Fruit fly (Drosophila melanogaster) whole organism, embryonic: ENCODE results near the gene CG8568.

Experiments used
- Asciz ChIP-seq: fragments of 200-800 bp; sonication (Bioruptor generic); optimal IDR thresholded peaks from 2 replicates; lab custom pipeline; 2017; ENCODE audit warnings: missing biosample characterization, mild to moderate bottlenecking, missing genetic modification characterization, missing genetic modification reagents
- B-H1 ChIP-seq: fragments of 200-800 bp; sonication (Bioruptor generic); IDR thresholded peaks from 3 replicates; pipeline ENCODE4 v1.3.6; 2022; ENCODE audit warnings: missing biosample characterization, missing genetic modification characterization
- Bgb ChIP-seq: fragments of 200-800 bp; sonication (Bioruptor generic); IDR thresholded peaks from 2 replicates; pipeline ENCODE4 v1.3.6; 2022; ENCODE audit warnings: missing biosample characterization, missing genetic modification characterization; ENCODE audit not compliant: partially characterized antibody
- CG11247 ChIP-seq: fragments of 200-800 bp; sonication (Bioruptor generic); IDR thresholded peaks from 2 replicates; pipeline ENCODE4 v1.3.6; 2022; ENCODE audit warnings: missing biosample characterization, missing genetic modification characterization
- CG12219 ChIP-seq: fragments of 200-800 bp; sonication (Bioruptor generic); optimal IDR thresholded peaks from 3 replicates; lab custom pipeline; 2018; ENCODE audit warnings: missing biosample characterization, mild to moderate bottlenecking, missing genetic modification characterization
- CG13775 ChIP-seq: fragments of 200-800 bp; sonication (Bioruptor generic); optimal IDR thresholded peaks from 3 replicates; lab custom pipeline; 2017; ENCODE audit warnings: missing biosample characterization, mild to moderate bottlenecking, missing genetic modification characterization
- CG14050 ChIP-seq: fragments of 200-800 bp; sonication (Bioruptor generic); IDR thresholded peaks from 3 replicates; pipeline ENCODE4 v1.3.6; 2022; ENCODE audit warnings: missing biosample characterization, missing genetic modification characterization
- CG15269 ChIP-seq: fragments of 200-800 bp; sonication (Bioruptor generic); optimal IDR thresholded peaks from 2 replicates; lab custom pipeline; 2018; ENCODE audit warnings: missing biosample characterization, mild to moderate bottlenecking, missing genetic modification characterization, moderate library complexity
- CG1603 ChIP-seq: fragments of 200-800 bp; sonication (Bioruptor generic); optimal IDR thresholded peaks from 2 replicates; lab custom pipeline; 2019; ENCODE audit warnings: missing biosample characterization, mild to moderate bottlenecking, missing genetic modification characterization, moderate library complexity
- CG16779 ChIP-seq: fragments of 200-800 bp; sonication (Bioruptor generic); IDR thresholded peaks from 2 replicates; pipeline ENCODE4 v1.3.6; 2022; ENCODE audit warnings: missing biosample characterization, missing genetic modification characterization
- CG16815 ChIP-seq: fragments of 200-800 bp; sonication (Bioruptor generic); optimal IDR thresholded peaks from 3 replicates; lab custom pipeline; 2017; ENCODE audit warnings: missing biosample characterization, mild to moderate bottlenecking, missing genetic modification characterization
- CG17328 ChIP-seq: fragments of 200-800 bp; sonication (Bioruptor generic); IDR thresholded peaks from 2 replicates; pipeline ENCODE4 v1.3.6; 2022; ENCODE audit warnings: missing biosample characterization, missing genetic modification characterization
- CG17359 ChIP-seq: fragments of 200-800 bp; sonication (Bioruptor generic); optimal IDR thresholded peaks from 3 replicates; lab custom pipeline; 2018; ENCODE audit warnings: missing biosample characterization, mild to moderate bottlenecking, missing genetic modification characterization, moderate library complexity
- CG2120 ChIP-seq: fragments of 200-800 bp; sonication (Bioruptor generic); optimal IDR thresholded peaks from 3 replicates; lab custom pipeline; 2016; ENCODE audit warnings: missing biosample characterization, missing genetic modification characterization
- CG30403 ChIP-seq: fragments of 200-800 bp; sonication (Bioruptor generic); optimal IDR thresholded peaks from 3 replicates; lab custom pipeline; 2016; ENCODE audit warnings: missing biosample characterization, missing genetic modification characterization
- CG32767 ChIP-seq: fragments of 200-800 bp; sonication (Bioruptor generic); IDR thresholded peaks from 2 replicates; pipeline ENCODE4 v1.3.6; 2022; ENCODE audit warnings: missing biosample characterization, missing genetic modification characterization
- CG32772 ChIP-seq: fragments of 200-800 bp; sonication (Bioruptor generic); IDR thresholded peaks from 2 replicates; pipeline ENCODE4 v1.3.6; 2022; ENCODE audit warnings: missing biosample characterization, missing genetic modification characterization
- CG5245 ChIP-seq: fragments of 200-800 bp; sonication (Bioruptor generic); optimal IDR thresholded peaks from 3 replicates; lab custom pipeline; 2016; ENCODE audit warnings: missing biosample characterization, missing genetic modification characterization
- CG5953 ChIP-seq: fragments of 200-800 bp; sonication (Bioruptor generic); IDR thresholded peaks from 2 replicates; pipeline ENCODE4 v1.3.6; 2022; ENCODE audit warnings: missing biosample characterization, missing genetic modification characterization
- CG6689 ChIP-seq: fragments of 200-800 bp; sonication (Bioruptor generic); IDR thresholded peaks from 2 replicates; pipeline ENCODE4 v1.3.6; 2022; ENCODE audit warnings: missing biosample characterization, missing genetic modification characterization
- CG7271 ChIP-seq: fragments of 200-800 bp; sonication (Bioruptor generic); optimal IDR thresholded peaks from 2 replicates; lab custom pipeline; 2018; ENCODE audit warnings: missing biosample characterization, mild to moderate bottlenecking, missing genetic modification characterization, moderate library complexity
- CG7839 ChIP-seq: fragments of 200-800 bp; sonication (Bioruptor generic); optimal IDR thresholded peaks from 3 replicates; lab custom pipeline; 2018; ENCODE audit warnings: missing biosample characterization, mild to moderate bottlenecking, missing genetic modification characterization, moderate library complexity
- CG8944 ChIP-seq: fragments of 200-800 bp; sonication (Bioruptor generic); optimal IDR thresholded peaks from 3 replicates; lab custom pipeline; 2016; ENCODE audit warnings: missing biosample characterization, missing genetic modification characterization
- Chrac-16 ChIP-seq: fragments of 200-800 bp; sonication (Bioruptor generic); optimal IDR thresholded peaks from 3 replicates; lab custom pipeline; 2016; ENCODE audit warnings: missing biosample characterization, missing genetic modification characterization
- D19A ChIP-seq: fragments of 200-800 bp; optimal IDR thresholded peaks from 3 replicates; lab custom pipeline; 2019; ENCODE audit warnings: missing biosample characterization, mild to moderate bottlenecking, missing genetic modification characterization, moderate library complexity
- E2f2 ChIP-seq: fragments of 200-800 bp; sonication (Bioruptor generic); IDR thresholded peaks from 2 replicates; pipeline ENCODE4 v1.3.6; 2022; ENCODE audit warnings: missing biosample characterization, missing genetic modification characterization
- Ets97D ChIP-seq: fragments of 200-800 bp; sonication (Bioruptor generic); optimal IDR thresholded peaks from 3 replicates; lab custom pipeline; 2016; ENCODE audit warnings: missing biosample characterization, missing genetic modification characterization
- Hmr ChIP-seq: fragments of 200-800 bp; sonication (Bioruptor generic); optimal IDR thresholded peaks from 3 replicates; lab custom pipeline; 2017; ENCODE audit warnings: mild to moderate bottlenecking, missing biosample characterization, missing genetic modification reagents, missing genetic modification characterization
- Lim3 ChIP-seq: fragments of 200-800 bp; sonication (Bioruptor generic); IDR thresholded peaks from 2 replicates; pipeline ENCODE4 v1.3.6; 2022; ENCODE audit warnings: missing biosample characterization, missing genetic modification characterization
- Myb ChIP-seq: fragments of 200-800 bp; sonication (Bioruptor generic); optimal IDR thresholded peaks from 2 replicates; lab custom pipeline; 2016; ENCODE audit warnings: missing biosample characterization, missing genetic modification characterization
- NfI ChIP-seq: fragments of 200-800 bp; sonication (Bioruptor generic); optimal IDR thresholded peaks from 3 replicates; lab custom pipeline; 2018; ENCODE audit warnings: missing biosample characterization, mild to moderate bottlenecking, missing genetic modification characterization, moderate library complexity
- Optix ChIP-seq: fragments of 200-800 bp; sonication (Bioruptor generic); IDR thresholded peaks from 3 replicates; pipeline ENCODE4 v1.3.6; 2022; ENCODE audit warnings: missing biosample characterization, missing genetic modification characterization
- PHDP ChIP-seq: fragments of 200-800 bp; sonication (Bioruptor generic); optimal IDR thresholded peaks from 3 replicates; lab custom pipeline; 2018; ENCODE audit warnings: missing biosample characterization, mild to moderate bottlenecking, missing genetic modification characterization, moderate library complexity
- Sox100B ChIP-seq: fragments of 200-800 bp; sonication (Bioruptor generic); optimal IDR thresholded peaks from 3 replicates; lab custom pipeline; 2018; ENCODE audit warnings: missing biosample characterization, mild to moderate bottlenecking, missing genetic modification characterization
- Ssrp ChIP-seq: fragments of 200-800 bp; sonication (Bioruptor generic); optimal IDR thresholded peaks from 2 replicates; lab custom pipeline; 2018; ENCODE audit warnings: missing biosample characterization, mild to moderate bottlenecking, missing genetic modification characterization, moderate library complexity
- Usf ChIP-seq: fragments of 200-800 bp; sonication (Bioruptor generic); optimal IDR thresholded peaks from 2 replicates; lab custom pipeline; 2017; ENCODE audit warnings: missing genotype, missing biosample characterization, missing genetic modification characterization
- az2 ChIP-seq: fragments of 200-800 bp; sonication (Bioruptor generic); optimal IDR thresholded peaks from 3 replicates; lab custom pipeline; 2016; ENCODE audit warnings: missing biosample characterization, missing genetic modification characterization
- bigmax ChIP-seq: fragments of 200-800 bp; sonication (Bioruptor generic); optimal IDR thresholded peaks from 2 replicates; lab custom pipeline; 2018; ENCODE audit warnings: missing biosample characterization, mild to moderate bottlenecking, missing genetic modification characterization
- croc ChIP-seq: fragments of 200-800 bp; sonication (Bioruptor generic); conservative IDR thresholded peaks from 3 replicates; pipeline ENCODE4 v1.3.6; 2022; ENCODE audit warnings: missing biosample characterization, missing genetic modification characterization
- fd64A ChIP-seq: fragments of 200-800 bp; sonication (Bioruptor generic); optimal IDR thresholded peaks from 3 replicates; lab custom pipeline; 2018; ENCODE audit warnings: missing biosample characterization, mild to moderate bottlenecking, missing genetic modification characterization
- gce ChIP-seq: fragments of 200-800 bp; sonication (Bioruptor generic); IDR thresholded peaks from 3 replicates; pipeline ENCODE4 v1.3.6; 2022; ENCODE audit warnings: missing biosample characterization, missing genetic modification characterization
- ind ChIP-seq: fragments of 200-800 bp; sonication (Bioruptor generic); optimal IDR thresholded peaks from 3 replicates; lab custom pipeline; 2016; ENCODE audit warnings: missing biosample characterization, missing genetic modification characterization
- kay ChIP-seq: fragments of 200-800 bp; sonication (Bioruptor generic); optimal IDR thresholded peaks from 2 replicates; lab custom pipeline; 2016; ENCODE audit warnings: missing biosample characterization, missing genetic modification characterization
- nerfin-2 ChIP-seq: fragments of 200-800 bp; sonication (Bioruptor generic); IDR thresholded peaks from 2 replicates; pipeline ENCODE4 v1.3.6; 2022; ENCODE audit warnings: missing biosample characterization, missing genetic modification characterization; ENCODE audit not compliant: partially characterized antibody
- p53 ChIP-seq: fragments of 200-800 bp; sonication (Bioruptor generic); optimal IDR thresholded peaks from 2 replicates; lab custom pipeline; 2016; ENCODE audit warnings: missing biosample characterization, missing genetic modification characterization
- pzg ChIP-seq: fragments of 200-800 bp; sonication (Bioruptor generic); optimal IDR thresholded peaks from 3 replicates; lab custom pipeline; 2018; ENCODE audit warnings: missing biosample characterization, mild to moderate bottlenecking, missing genetic modification characterization, moderate library complexity
- ranshi ChIP-seq: fragments of 200-800 bp; sonication (Bioruptor generic); IDR thresholded peaks from 2 replicates; pipeline ENCODE4 v1.3.6; 2022; ENCODE audit warnings: missing biosample characterization, missing genetic modification characterization
- sens ChIP-seq: fragments of 200-800 bp; sonication (Bioruptor generic); peaks from one replicate; lab custom pipeline; 2016; ENCODE audit warnings: missing biosample characterization, missing genetic modification characterization
- sisA ChIP-seq: fragments of 200-800 bp; sonication (Bioruptor generic); IDR thresholded peaks from 2 replicates; pipeline ENCODE4 v1.3.6; 2022; ENCODE audit warnings: missing biosample characterization, missing genetic modification characterization
- stc ChIP-seq: fragments of 200-800 bp; sonication (Bioruptor generic); IDR thresholded peaks from 2 replicates; pipeline ENCODE4 v1.3.6; 2022; ENCODE audit warnings: missing biosample characterization, missing genetic modification characterization
- tap ChIP-seq: fragments of 200-800 bp; optimal IDR thresholded peaks from 3 replicates; lab custom pipeline; 2019; ENCODE audit warnings: missing biosample characterization, mild to moderate bottlenecking, missing genetic modification characterization, moderate library complexity

The CG8568 gene

DNA sequence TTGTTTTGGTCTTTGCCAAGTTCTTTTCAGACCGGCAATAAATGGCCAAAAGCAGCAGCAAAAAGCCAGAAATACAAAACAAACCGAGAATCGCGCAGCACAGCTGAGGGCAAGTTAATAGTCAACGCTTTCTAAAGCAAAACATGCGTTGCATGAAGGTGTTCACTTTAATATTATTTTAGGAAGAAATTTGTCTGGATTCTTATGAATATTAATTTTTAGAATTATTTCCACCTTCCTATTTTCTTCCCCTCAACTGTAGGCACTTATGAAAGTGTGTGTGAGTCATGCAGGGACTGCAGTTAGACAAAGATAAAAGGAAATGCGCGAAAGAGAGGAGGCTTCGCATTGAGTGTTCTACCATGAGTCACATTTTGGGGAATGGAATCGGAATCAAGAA, 38.8 kb upstream of the CG8568 start (continued):
- TF ChIP-seq CG17359, result peak; percentile 58
- peak; percentile 45; the same call in 1 of the 3 replicates for TF ChIP-seq croc (GFP tag; lab: Robert Waterston, UW)
- TF ChIP-seq CG14050 (GFP tag; lab: Robert Waterston, UW), result peak; percentile 56; the same call in 2 of the 3 replicates
- peak; percentile 52 for TF ChIP-seq CG13775
- TF ChIP-seq CG16815, result peak; percentile 51
- TF ChIP-seq PHDP (tag; lab: Kevin White, UChicago), result peak; percentile 52
- TF ChIP-seq nerfin-2 (GFP tag; lab: Robert Waterston, UW), result no peak
- TF ChIP-seq CG32772 (GFP tag; lab: Robert Waterston, UW), result peak; percentile 56; the same call in 1 of the 2 replicates
- no peak for TF ChIP-seq CG16779 (GFP tag; lab: Robert Waterston, UW)
- peak; percentile 51 for TF ChIP-seq Chrac-16
- peak; percentile 66 for TF ChIP-seq sisA (GFP tag; lab: Robert Waterston, UW)
- peak; percentile 55 for TF ChIP-seq az2 (GFP tag; lab: Kevin White, UChicago)
- peak; percentile 52; the same call in 2 of the 3 replicates for TF ChIP-seq Optix
- TF ChIP-seq B-H1 (GFP tag; lab: Robert Waterston, UW), result peak; percentile 44; the same call in 2 of the 3 replicates
- peak; percentile 34 for TF ChIP-seq Sox100B (GFP tag; lab: Kevin White, UChicago)
- TF ChIP-seq CG12219 (GFP tag; lab: Kevin White, UChicago), result peak; percentile 16
- peak; percentile 34; the same call in 1 of the 2 replicates for TF ChIP-seq E2f2
- TF ChIP-seq ranshi (GFP tag; lab: Robert Waterston, UW), result peak; percentile 59; the same call in 1 of the 2 replicates
- TF ChIP-seq NfI (GFP tag; lab: Kevin White, UChicago), result peak; percentile 53
- TF ChIP-seq sens (GFP tag; lab: Kevin White, UChicago), result peak; percentile 94
- peak; percentile 39 for TF ChIP-seq Asciz (GFP tag; lab: Kevin White, UChicago)
- peak; percentile 43 for TF ChIP-seq CG15269 (tag; lab: Kevin White, UChicago)
- TF ChIP-seq Bgb (GFP tag; lab: Robert Waterston, UW), result no peak
- TF ChIP-seq CG6689 (GFP tag; lab: Robert Waterston, UW), result peak; percentile 72
- peak; percentile 45 for TF ChIP-seq ind (GFP tag; lab: Kevin White, UChicago)
- TF ChIP-seq p53 (GFP tag; lab: Kevin White, UChicago), result no peak
- TF ChIP-seq stc (GFP tag; lab: Robert Waterston, UW), result peak; percentile 30; the same call in 1 of the 2 replicates
- no peak for TF ChIP-seq fd64A (GFP tag; lab: Kevin White, UChicago)
- TF ChIP-seq pzg (GFP tag; lab: Kevin White, UChicago), result no peak
- peak; percentile 59 for TF ChIP-seq CG1603
- no peak for TF ChIP-seq Lim3 (GFP tag; lab: Robert Waterston, UW)
- peak; percentile 37 for TF ChIP-seq Hmr (GFP tag; lab: Kevin White, UChicago)
- peak; percentile 20; the same call in 1 of the 2 replicates for TF ChIP-seq CG5953 (GFP tag; lab: Robert Waterston, UW)
- peak; percentile 33 for TF ChIP-seq CG7271 (tag; lab: Kevin White, UChicago)
- 0 out of 2 replicates have a peak, but pooled peaks have one; percentile 28 for TF ChIP-seq CG32767
- TF ChIP-seq CG7839 (tag; lab: Kevin White, UChicago), result peak; percentile 70
- 0 out of 2 replicates have a peak, but pooled peaks have one; percentile 33 for TF ChIP-seq CG11247 (GFP tag; lab: Robert Waterston, UW)
- TF ChIP-seq kay, result peak; percentile 59
- TF ChIP-seq Myb (GFP tag; lab: Kevin White, UChicago), result peak; percentile 3
- peak; percentile 2 for TF ChIP-seq Usf
- peak; percentile 51 for TF ChIP-seq CG30403
- peak; percentile 70 for TF ChIP-seq CG17328 (GFP tag; lab: Robert Waterston, UW)
- peak; percentile 28 for TF ChIP-seq CG5245 (GFP tag; lab: Kevin White, UChicago)
- peak; percentile 37 for TF ChIP-seq tap (tag; lab: Kevin White, UChicago)
- TF ChIP-seq D19A (tag; lab: Kevin White, UChicago), result peak; percentile 46
- TF ChIP-seq Ssrp (tag; lab: Kevin White, UChicago), result peak; percentile 58
- 0 out of 3 replicates have a peak, but pooled peaks have one; percentile 56 for TF ChIP-seq gce (GFP tag; lab: Robert Waterston, UW)
- TF ChIP-seq Ets97D, result peak; percentile 8
- TF ChIP-seq CG2120 (GFP tag; lab: Kevin White, UChicago), result peak; percentile 46
- TF ChIP-seq bigmax (GFP tag; lab: Kevin White, UChicago), result no peak
- peak; percentile 25 for TF ChIP-seq CG8944 (GFP tag; lab: Kevin White, UChicago)
